Fruit fly (Drosophila melanogaster) S2 (cell line): ENCODE results near the gene CG43739.

Source experiments
- CG8478 ChIP-seq: fragments of >200 bp; optimal IDR thresholded peaks from 2 replicates; lab custom pipeline; 2018
- CTCF ChIP-seq, 2 experiments: fragments of >200 bp; optimal IDR thresholded peaks; 2 replicates each; lab custom pipeline; 2018

- TF ChIP-seq CTCF (optimal IDR thresholded peaks at IDR 0.05; lab: Kevin White, UChicago) (no peak), CG8478 (lab: Kevin White, UChicago) (no peak)
These were observed 20.9 kb upstream of the CG43739 start for dm6 chr2L:20939632-20940031.
